Worm (Caenorhabditis elegans) whole organism, L3 larva: Measurements from ENCODE around the gene B0524.5.

ENCODE experiments used
- ZK546.5 ChIP-seq: sonication (generic microtip); optimal IDR thresholded peaks from 2 replicates; lab custom pipeline; 2017; ENCODE audit warnings: missing biosample characterization, missing genetic modification characterization
- nhr-11 ChIP-seq: fragments of 150-350 bp; optimal IDR thresholded peaks from 2 replicates; lab custom pipeline; 2014; ENCODE audit warnings: missing biosample characterization, missing genetic modification characterization
- nhr-76 ChIP-seq: fragments of 150-350 bp; sonication (generic microtip); optimal IDR thresholded peaks from 5 replicates; lab custom pipeline; 2014; ENCODE audit warnings: missing biosample characterization, missing genetic modification characterization
- nhr-77 ChIP-seq: fragments of 150-350 bp; optimal IDR thresholded peaks from 2 replicates; lab custom pipeline; 2014; ENCODE audit warnings: missing biosample characterization, missing genetic modification characterization
- pha-4 ChIP-seq: fragments of 150-350 bp; optimal IDR thresholded peaks from 2 replicates; lab custom pipeline; 2014; ENCODE audit warnings: missing biosample characterization, missing genetic modification reagents, missing genetic modification characterization
- sea-2 ChIP-seq: fragments of 150-350 bp; sonication (generic microtip); optimal IDR thresholded peaks from 4 replicates; lab custom pipeline; 2014; ENCODE audit warnings: missing biosample characterization, missing genetic modification reagents, missing genetic modification characterization
- snpc-4 ChIP-seq: fragments of 150-350 bp; optimal IDR thresholded peaks from 2 replicates; lab custom pipeline; 2014; ENCODE audit warnings: missing biosample characterization, missing genetic modification characterization
- tbx-2 ChIP-seq: sonication (generic microtip); optimal IDR thresholded peaks from 2 replicates; lab custom pipeline; 2016; ENCODE audit warnings: mild to moderate bottlenecking, missing genetic modification characterization, missing compliant biosample characterization
- ztf-4 ChIP-seq: fragments of 150-350 bp; optimal IDR thresholded peaks from 2 replicates; lab custom pipeline; 2014; ENCODE audit warnings: missing biosample characterization, missing genetic modification characterization

- TF ChIP-seq sea-2 (no peak), tbx-2 (no peak), pha-4 (tag; lab: Kevin White, UChicago) (no peak), nhr-76 (tag; lab: Kevin White, UChicago) (no peak), ztf-4 (tag; lab: Kevin White, UChicago) (no peak), ZK546.5 (tag; lab: Kevin White, UChicago) (no peak), nhr-11 (tag; lab: Kevin White, UChicago) (no peak), nhr-77 (tag; lab: Kevin White, UChicago) (no peak), snpc-4 (tag; lab: Kevin White, UChicago) (no peak)
Observed at ce11 chrIII:1934141-1934540, 40.5 kb upstream of the B0524.5 start.
